Fruit fly (Drosophila melanogaster): Measurements from ENCODE around the gene CG10866.

DNA sequence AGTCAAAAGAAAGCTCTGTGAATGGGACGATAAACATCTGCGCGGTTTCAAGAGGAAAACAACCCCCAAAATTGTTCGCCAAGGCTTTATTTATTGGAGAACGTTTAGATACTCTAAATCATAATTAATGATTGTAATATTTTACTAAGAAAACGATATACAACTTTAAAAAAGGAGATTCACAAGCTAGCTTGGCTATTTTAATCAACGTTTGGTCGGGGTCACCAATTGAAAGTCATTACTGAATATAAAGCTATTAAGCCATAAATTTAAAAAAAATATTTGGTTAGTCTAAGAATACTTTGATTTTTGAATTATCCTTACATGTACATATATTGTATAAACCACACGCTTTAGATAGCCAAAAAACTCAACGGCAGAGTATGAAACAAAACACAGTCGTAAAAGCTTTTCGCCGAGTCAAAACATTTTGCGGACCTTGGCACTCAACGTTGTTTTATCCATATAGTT, 45.6 kb downstream of the CG10866 start, which contains the start of gene Fie:
- TF ChIP-seq Hr83 (GFP tag; optimal IDR thresholded peaks at IDR 0.05; ENCODE audit: poor library complexity, severe bottlenecking) (no peak), OdsH (GFP tag; optimal IDR thresholded peaks at IDR 0.05) (peak; percentile 55), Abd-B (GFP tag; optimal IDR thresholded peaks at IDR 0.05) (no peak), Hr78 (GFP tag; optimal IDR thresholded peaks at IDR 0.05) (no peak), h (GFP tag; optimal IDR thresholded peaks at IDR 0.05) (peak; percentile 33), pan (optimal IDR thresholded peaks at IDR 0.05) (no peak), Myc (optimal IDR thresholded peaks at IDR 0.05) (no peak), CG32264 (GFP tag; optimal IDR thresholded peaks at IDR 0.05) (no peak)
